Fruit fly (Drosophila melanogaster): Measurements from ENCODE around the gene gammaTub23C.

dm6 chr2L:2931555-2932131 is 41.0 kb upstream of the gammaTub23C start:
- no peak for TF ChIP-seq CTCF (optimal IDR thresholded peaks at IDR 0.05)
- TF ChIP-seq CG8478 (optimal IDR thresholded peaks at IDR 0.05): no peak

Data from S2 (cell line).